Fruit fly (Drosophila melanogaster) whole organism, embryonic: ENCODE measurements around the gene IA-2.

Experiments used
- Antp ChIP-seq: fragments of 200-800 bp; sonication (Bioruptor generic); optimal IDR thresholded peaks from 3 replicates; lab custom pipeline; 2016; ENCODE audit warnings: missing biosample characterization, missing genetic modification characterization
- CG10979 ChIP-seq: fragments of 200-800 bp; sonication (Bioruptor generic); optimal IDR thresholded peaks from 2 replicates; lab custom pipeline; 2018; ENCODE audit warnings: missing biosample characterization, mild to moderate bottlenecking, missing genetic modification characterization, moderate library complexity
- CG11085 ChIP-seq: fragments of 200-800 bp; sonication (Bioruptor generic); IDR thresholded peaks from 2 replicates; pipeline ENCODE4 v1.3.6; 2022; ENCODE audit warnings: missing biosample characterization, missing genetic modification characterization
- CG11695 ChIP-seq: fragments of 200-800 bp; sonication (Bioruptor generic); IDR thresholded peaks from 3 replicates; pipeline ENCODE4 v1.3.6; 2022; ENCODE audit warnings: missing biosample characterization, missing genetic modification characterization
- CG11696 ChIP-seq: fragments of 200-800 bp; sonication (Bioruptor generic); IDR thresholded peaks from 2 replicates; pipeline ENCODE4 v1.3.6; 2022; ENCODE audit warnings: missing biosample characterization, missing genetic modification characterization
- CG11723 ChIP-seq: fragments of 200-800 bp; sonication (Bioruptor generic); optimal IDR thresholded peaks from 2 replicates; lab custom pipeline; 2017; ENCODE audit warnings: missing biosample characterization, mild to moderate bottlenecking, missing genetic modification characterization
- CG13624 ChIP-seq: fragments of 200-800 bp; sonication (Bioruptor generic); optimal IDR thresholded peaks from 2 replicates; lab custom pipeline; 2016; ENCODE audit warnings: missing biosample characterization, missing genetic modification characterization
- CG13775 ChIP-seq: fragments of 200-800 bp; sonication (Bioruptor generic); optimal IDR thresholded peaks from 3 replicates; lab custom pipeline; 2017; ENCODE audit warnings: missing biosample characterization, mild to moderate bottlenecking, missing genetic modification characterization
- CG15696 ChIP-seq: fragments of 200-800 bp; sonication (Bioruptor generic); optimal IDR thresholded peaks from 2 replicates; lab custom pipeline; 2019; ENCODE audit warnings: missing biosample characterization, mild to moderate bottlenecking, missing genetic modification characterization, moderate library complexity
- CG1603 ChIP-seq: fragments of 200-800 bp; sonication (Bioruptor generic); optimal IDR thresholded peaks from 2 replicates; lab custom pipeline; 2019; ENCODE audit warnings: missing biosample characterization, mild to moderate bottlenecking, missing genetic modification characterization, moderate library complexity
- CG16815 ChIP-seq: fragments of 200-800 bp; sonication (Bioruptor generic); optimal IDR thresholded peaks from 3 replicates; lab custom pipeline; 2017; ENCODE audit warnings: missing biosample characterization, mild to moderate bottlenecking, missing genetic modification characterization
- CG16863 ChIP-seq: fragments of 200-800 bp; sonication (Bioruptor generic); optimal IDR thresholded peaks from 3 replicates; lab custom pipeline; 2016; ENCODE audit warnings: missing biosample characterization, missing genetic modification characterization
- CG17328 ChIP-seq: fragments of 200-800 bp; sonication (Bioruptor generic); IDR thresholded peaks from 2 replicates; pipeline ENCODE4 v1.3.6; 2022; ENCODE audit warnings: missing biosample characterization, missing genetic modification characterization
- CG18262 ChIP-seq: fragments of 200-800 bp; optimal IDR thresholded peaks from 3 replicates; lab custom pipeline; 2019; ENCODE audit warnings: missing biosample characterization, mild to moderate bottlenecking, missing genetic modification characterization, moderate library complexity
- CG2712 ChIP-seq: fragments of 200-800 bp; optimal IDR thresholded peaks from 3 replicates; lab custom pipeline; 2019; ENCODE audit warnings: missing biosample characterization, mild to moderate bottlenecking, missing genetic modification characterization, moderate library complexity
- CG4360 ChIP-seq: fragments of 200-800 bp; sonication (Bioruptor generic); IDR thresholded peaks from 2 replicates; pipeline ENCODE4 v1.3.6; 2022; ENCODE audit warnings: missing biosample characterization, missing genetic modification characterization
- CG4404 ChIP-seq: fragments of 200-800 bp; sonication (Bioruptor generic); IDR thresholded peaks from 2 replicates; pipeline ENCODE4 v1.3.6; 2022; ENCODE audit warnings: missing biosample characterization, missing genetic modification characterization
- CG4820 ChIP-seq: fragments of 200-800 bp; sonication (Bioruptor generic); optimal IDR thresholded peaks from 3 replicates; lab custom pipeline; 2016; ENCODE audit warnings: missing biosample characterization, missing genetic modification characterization
- CG7839 ChIP-seq: fragments of 200-800 bp; sonication (Bioruptor generic); optimal IDR thresholded peaks from 3 replicates; lab custom pipeline; 2018; ENCODE audit warnings: missing biosample characterization, mild to moderate bottlenecking, missing genetic modification characterization, moderate library complexity
- CG8089 ChIP-seq: fragments of 200-800 bp; sonication (Bioruptor generic); optimal IDR thresholded peaks from 3 replicates; lab custom pipeline; 2016; ENCODE audit warnings: missing biosample characterization, missing genetic modification characterization
- CG8290 ChIP-seq, 3 experiments: fragments of 200-800 bp; sonication (Bioruptor generic); optimal IDR thresholded peaks; 2 replicates each; lab custom pipeline; 2016 to 2019; ENCODE audit warnings: missing biosample characterization in 3 of 3, missing genetic modification characterization in 3 of 3, mild to moderate bottlenecking in 2 of 3, moderate library complexity in 1 of 3
- CG9437 ChIP-seq: fragments of 200-800 bp; sonication (Bioruptor generic); optimal IDR thresholded peaks from 2 replicates; lab custom pipeline; 2018; ENCODE audit warnings: missing biosample characterization, mild to moderate bottlenecking, missing genetic modification characterization
- Camta ChIP-seq: fragments of 200-800 bp; sonication (Bioruptor generic); optimal IDR thresholded peaks from 2 replicates; lab custom pipeline; 2016; ENCODE audit warnings: missing biosample characterization, missing genetic modification characterization
- D19B ChIP-seq: fragments of 200-800 bp; sonication (Bioruptor generic); optimal IDR thresholded peaks from 2 replicates; lab custom pipeline; 2017; ENCODE audit warnings: missing biosample characterization, mild to moderate bottlenecking, missing genetic modification characterization
- Dad ChIP-seq: fragments of 200-800 bp; sonication (Bioruptor generic); optimal IDR thresholded peaks from 3 replicates; lab custom pipeline; 2016; ENCODE audit warnings: missing biosample characterization, missing genetic modification characterization
- Dll ChIP-seq: fragments of 200-800 bp; sonication (Bioruptor generic); IDR thresholded peaks from 4 replicates; pipeline ENCODE4 v1.3.6; 2022; ENCODE audit warnings: missing biosample characterization, missing genetic modification characterization; ENCODE audit not compliant: partially characterized antibody
- Elba2 ChIP-seq: fragments of 200-800 bp; sonication (Bioruptor generic); optimal IDR thresholded peaks from 3 replicates; lab custom pipeline; 2016; ENCODE audit warnings: missing biosample characterization, missing genetic modification characterization
- Hmx ChIP-seq: fragments of 200-800 bp; sonication (Bioruptor generic); optimal IDR thresholded peaks from 2 replicates; lab custom pipeline; 2016; ENCODE audit warnings: missing biosample characterization, missing genetic modification characterization
- Hr51 ChIP-seq, 2 experiments: fragments of 200-800 bp; sonication (Bioruptor generic); optimal IDR thresholded peaks; 2 replicates in 1 of 2; 3 replicates in 1 of 2; lab custom pipeline; 2016 to 2018; ENCODE audit warnings: missing biosample characterization in 2 of 2, missing genetic modification characterization in 2 of 2, mild to moderate bottlenecking in 1 of 2, moderate library complexity in 1 of 2
- Lpt ChIP-seq: fragments of >200 bp; optimal IDR thresholded peaks from 2 replicates; lab custom pipeline; 2018; ENCODE audit warnings: missing biosample characterization, missing genetic modification characterization
- NC2β ChIP-seq: fragments of 200-800 bp; sonication (Bioruptor generic); optimal IDR thresholded peaks from 2 replicates; lab custom pipeline; 2016; ENCODE audit warnings: missing biosample characterization, missing genetic modification characterization
- Six4 ChIP-seq: fragments of 200-800 bp; sonication (Bioruptor generic); optimal IDR thresholded peaks from 2 replicates; lab custom pipeline; 2016; ENCODE audit warnings: missing biosample characterization, missing genetic modification characterization
- Ssrp ChIP-seq: fragments of 200-800 bp; sonication (Bioruptor generic); optimal IDR thresholded peaks from 2 replicates; lab custom pipeline; 2018; ENCODE audit warnings: missing biosample characterization, mild to moderate bottlenecking, missing genetic modification characterization, moderate library complexity
- Vsx1 ChIP-seq: fragments of 200-800 bp; sonication (Bioruptor generic); optimal IDR thresholded peaks from 2 replicates; lab custom pipeline; 2017; ENCODE audit warnings: missing biosample characterization, mild to moderate bottlenecking, missing genetic modification characterization, missing genetic modification reagents
- ara ChIP-seq: fragments of 200-800 bp; sonication (Bioruptor generic); IDR thresholded peaks from 2 replicates; pipeline ENCODE4 v1.3.6; 2022; ENCODE audit warnings: missing biosample characterization, missing genetic modification characterization
- bcd ChIP-seq: fragments of 200-800 bp; sonication (Bioruptor generic); optimal IDR thresholded peaks from 2 replicates; lab custom pipeline; 2017; ENCODE audit warnings: missing biosample characterization, mild to moderate bottlenecking, missing genetic modification characterization
- bsh ChIP-seq, 2 experiments: fragments of 200-800 bp; sonication (Bioruptor generic); optimal IDR thresholded peaks; 2 replicates each; lab custom pipeline; 2017 to 2018; ENCODE audit warnings: mild to moderate bottlenecking in 2 of 2, missing biosample characterization in 2 of 2, missing genetic modification characterization in 2 of 2, moderate library complexity in 1 of 2
- chm ChIP-seq: fragments of 200-800 bp; sonication (Bioruptor generic); IDR thresholded peaks from 2 replicates; pipeline ENCODE4 v1.3.6; 2022; ENCODE audit warnings: missing biosample characterization, missing genetic modification characterization
- corto ChIP-seq: fragments of 200-800 bp; sonication (Bioruptor generic); optimal IDR thresholded peaks from 2 replicates; lab custom pipeline; 2016; ENCODE audit warnings: missing biosample characterization, mild to moderate bottlenecking, missing genetic modification characterization, moderate library complexity
- ems ChIP-seq: fragments of 200-800 bp; sonication (Bioruptor generic); optimal IDR thresholded peaks from 3 replicates; lab custom pipeline; 2016; ENCODE audit warnings: missing biosample characterization, missing genetic modification characterization
- gcm2 ChIP-seq: fragments of 200-800 bp; sonication (Bioruptor generic); optimal IDR thresholded peaks from 2 replicates; lab custom pipeline; 2016; ENCODE audit warnings: missing biosample characterization, missing genetic modification characterization
- ind ChIP-seq: fragments of 200-800 bp; sonication (Bioruptor generic); optimal IDR thresholded peaks from 3 replicates; lab custom pipeline; 2016; ENCODE audit warnings: missing biosample characterization, missing genetic modification characterization
- kni ChIP-seq: fragments of 200-800 bp; sonication (Bioruptor generic); optimal IDR thresholded peaks from 3 replicates; lab custom pipeline; 2017; ENCODE audit warnings: mild to moderate bottlenecking, missing biosample characterization, missing genetic modification reagents, missing genetic modification characterization
- nerfin-2 ChIP-seq: fragments of 200-800 bp; sonication (Bioruptor generic); IDR thresholded peaks from 2 replicates; pipeline ENCODE4 v1.3.6; 2022; ENCODE audit warnings: missing biosample characterization, missing genetic modification characterization; ENCODE audit not compliant: partially characterized antibody
- onecut ChIP-seq: fragments of 200-800 bp; sonication (Bioruptor generic); IDR thresholded peaks from 2 replicates; pipeline ENCODE4 v1.3.6; 2022; ENCODE audit warnings: missing biosample characterization, missing genetic modification characterization
- ranshi ChIP-seq: fragments of 200-800 bp; sonication (Bioruptor generic); IDR thresholded peaks from 2 replicates; pipeline ENCODE4 v1.3.6; 2022; ENCODE audit warnings: missing biosample characterization, missing genetic modification characterization
- schlank ChIP-seq: fragments of 200-800 bp; sonication (Bioruptor generic); optimal IDR thresholded peaks from 2 replicates; lab custom pipeline; 2018; ENCODE audit warnings: missing biosample characterization, mild to moderate bottlenecking, missing genetic modification characterization
- tio ChIP-seq: fragments of 200-800 bp; sonication (Bioruptor generic); optimal IDR thresholded peaks from 2 replicates; lab custom pipeline; 2017; ENCODE audit warnings: missing biosample characterization, missing genetic modification characterization, inconsistent platforms

Gene IA-2

dm6 chr2L:1062473-1063363 is 14.9 kb upstream of the IA-2 start (continued):
- peak; percentile 38 for TF ChIP-seq Vsx1 (GFP tag; lab: Kevin White, UChicago)
- TF ChIP-seq CG1603 (tag; lab: Kevin White, UChicago), result peak; percentile 41
- TF ChIP-seq CG18262, result peak; percentile 84
- peak; percentile 29 for TF ChIP-seq CG9437
- no peak for TF ChIP-seq D19B (GFP tag; lab: Kevin White, UChicago)
- no peak for TF ChIP-seq nerfin-2 (GFP tag; lab: Robert Waterston, UW)
- no peak for TF ChIP-seq CG13624 (GFP tag; lab: Kevin White, UChicago)
- TF ChIP-seq CG11723 (GFP tag; lab: Kevin White, UChicago), result peak; percentile 24
- peak; percentile 32 for TF ChIP-seq CG16863 (GFP tag; lab: Kevin White, UChicago)
- peak; percentile 81 for TF ChIP-seq CG15696 (tag; lab: Kevin White, UChicago)
- TF ChIP-seq gcm2 (GFP tag; lab: Kevin White, UChicago), result no peak
- no peak for TF ChIP-seq ems (GFP tag; lab: Kevin White, UChicago)
- peak; percentile 6 for TF ChIP-seq CG8290 (GFP tag; optimal IDR thresholded peaks at IDR 0.05; lab: Kevin White, UChicago)
- no peak for TF ChIP-seq CG8290 (tag; optimal IDR thresholded peaks at IDR 0.05; lab: Kevin White, UChicago)
- TF ChIP-seq Dll (GFP tag; lab: Robert Waterston, UW), result no peak
- peak; percentile 52 for TF ChIP-seq CG8089 (GFP tag; lab: Kevin White, UChicago)
- TF ChIP-seq tio (GFP tag; lab: Kevin White, UChicago), result peak; percentile 45
- peak; percentile 30 for TF ChIP-seq Dad (GFP tag; lab: Kevin White, UChicago)
- peak; percentile 31 for TF ChIP-seq kni (GFP tag; lab: Kevin White, UChicago)
- TF ChIP-seq ara (GFP tag; lab: Robert Waterston, UW), result peak; percentile 59
- TF ChIP-seq CG2712, result peak; percentile 73
- TF ChIP-seq schlank (tag; lab: Kevin White, UChicago), result no peak
- TF ChIP-seq ranshi (GFP tag; lab: Robert Waterston, UW), result peak; percentile 31; the same call in 1 of the 2 replicates
- TF ChIP-seq corto, result peak; percentile 80
- peak; percentile 36 for TF ChIP-seq CG13775
- TF ChIP-seq bcd (GFP tag; lab: Kevin White, UChicago), result peak; percentile 16
- TF ChIP-seq bsh (GFP tag; optimal IDR thresholded peaks at IDR 0.05; lab: Kevin White, UChicago), result peak in 1 of 2 experiments; percentile 48
- no peak for TF ChIP-seq Elba2 (GFP tag; lab: Kevin White, UChicago)
- peak; percentile 23 for TF ChIP-seq CG4820 (GFP tag; lab: Kevin White, UChicago)
- TF ChIP-seq CG11085 (GFP tag; lab: Robert Waterston, UW), result no peak
- no peak for TF ChIP-seq Lpt (GFP tag; lab: Kevin White, UChicago)
- TF ChIP-seq Antp (GFP tag; lab: Kevin White, UChicago), result peak; percentile 17
- peak; percentile 98 for TF ChIP-seq CG11696 (GFP tag; lab: Robert Waterston, UW)
- peak; percentile 34 for TF ChIP-seq Camta
- TF ChIP-seq CG10979 (tag; lab: Kevin White, UChicago), result peak; percentile 78
- no peak for TF ChIP-seq chm (GFP tag; lab: Robert Waterston, UW)
- TF ChIP-seq onecut, result peak; percentile 50
- TF ChIP-seq ind (GFP tag; lab: Kevin White, UChicago), result peak; percentile 14
- TF ChIP-seq CG7839 (tag; lab: Kevin White, UChicago), result peak; percentile 43
- TF ChIP-seq CG17328, result peak; percentile 10; the same call in 1 of the 2 replicates
- peak; percentile 39; the same call in 1 of the 3 replicates for TF ChIP-seq CG11695
- TF ChIP-seq Hmx, result no peak
- TF ChIP-seq CG4360 (GFP tag; lab: Robert Waterston, UW), result peak; percentile 52; the same call in 1 of the 2 replicates
- TF ChIP-seq CG16815 (GFP tag; lab: Kevin White, UChicago), result peak; percentile 78
- TF ChIP-seq Ssrp (tag; lab: Kevin White, UChicago), result peak; percentile 47
- TF ChIP-seq CG4404 (GFP tag; lab: Robert Waterston, UW), result peak; percentile 35; the same call in 1 of the 2 replicates
- peak in 1 of 2 experiments; percentile 11 for TF ChIP-seq Hr51 (GFP tag; optimal IDR thresholded peaks at IDR 0.05; lab: Kevin White, UChicago)
- peak; percentile 32 for TF ChIP-seq Six4
- peak; percentile 50 for TF ChIP-seq NC2β
